Fruit fly (Drosophila melanogaster) whole organism, embryonic: ENCODE results near the gene CanB.

Experiments used
- CG10267 ChIP-seq: fragments of 200-800 bp; sonication (Bioruptor generic); optimal IDR thresholded peaks from 2 replicates; lab custom pipeline; 2018; ENCODE audit warnings: missing biosample characterization, mild to moderate bottlenecking, missing genetic modification characterization, moderate library complexity
- CG10979 ChIP-seq: fragments of 200-800 bp; sonication (Bioruptor generic); optimal IDR thresholded peaks from 2 replicates; lab custom pipeline; 2018; ENCODE audit warnings: missing biosample characterization, mild to moderate bottlenecking, missing genetic modification characterization, moderate library complexity
- CG11504 ChIP-seq: fragments of 200-800 bp; sonication (Bioruptor generic); optimal IDR thresholded peaks from 3 replicates; lab custom pipeline; 2019; ENCODE audit warnings: missing biosample characterization, mild to moderate bottlenecking, missing genetic modification characterization, moderate library complexity
- CG12744 ChIP-seq: fragments of 200-800 bp; sonication (Bioruptor generic); optimal IDR thresholded peaks from 2 replicates; lab custom pipeline; 2016; ENCODE audit warnings: missing biosample characterization, missing genetic modification characterization
- CG13775 ChIP-seq: fragments of 200-800 bp; sonication (Bioruptor generic); optimal IDR thresholded peaks from 3 replicates; lab custom pipeline; 2017; ENCODE audit warnings: missing biosample characterization, mild to moderate bottlenecking, missing genetic modification characterization
- CG14710 ChIP-seq: fragments of 200-800 bp; sonication (Bioruptor generic); optimal IDR thresholded peaks from 3 replicates; lab custom pipeline; 2019; ENCODE audit warnings: missing biosample characterization, mild to moderate bottlenecking, missing genetic modification characterization, moderate library complexity
- CG15269 ChIP-seq: fragments of 200-800 bp; sonication (Bioruptor generic); optimal IDR thresholded peaks from 2 replicates; lab custom pipeline; 2018; ENCODE audit warnings: missing biosample characterization, mild to moderate bottlenecking, missing genetic modification characterization, moderate library complexity
- CG15696 ChIP-seq: fragments of 200-800 bp; sonication (Bioruptor generic); optimal IDR thresholded peaks from 2 replicates; lab custom pipeline; 2019; ENCODE audit warnings: missing biosample characterization, mild to moderate bottlenecking, missing genetic modification characterization, moderate library complexity
- CG18599 ChIP-seq: fragments of 200-800 bp; sonication (Bioruptor generic); optimal IDR thresholded peaks from 3 replicates; lab custom pipeline; 2017; ENCODE audit warnings: missing biosample characterization, missing genetic modification characterization, mild to moderate bottlenecking, moderate library complexity, missing genetic modification reagents
- CG2120 ChIP-seq: fragments of 200-800 bp; sonication (Bioruptor generic); optimal IDR thresholded peaks from 3 replicates; lab custom pipeline; 2016; ENCODE audit warnings: missing biosample characterization, missing genetic modification characterization
- CG2678 ChIP-seq: fragments of 200-800 bp; sonication (Bioruptor generic); optimal IDR thresholded peaks from 3 replicates; lab custom pipeline; 2019; ENCODE audit warnings: missing biosample characterization, mild to moderate bottlenecking, missing genetic modification characterization, moderate library complexity
- CG30403 ChIP-seq: fragments of 200-800 bp; sonication (Bioruptor generic); optimal IDR thresholded peaks from 3 replicates; lab custom pipeline; 2016; ENCODE audit warnings: missing biosample characterization, missing genetic modification characterization
- CG43689 ChIP-seq: fragments of 200-800 bp; sonication (Bioruptor generic); IDR thresholded peaks from 2 replicates; pipeline ENCODE4 v1.3.6; 2022; ENCODE audit warnings: missing biosample characterization, missing genetic modification characterization
- CG4424 ChIP-seq: fragments of 200-800 bp; sonication (Bioruptor generic); optimal IDR thresholded peaks from 3 replicates; lab custom pipeline; 2016; ENCODE audit warnings: missing biosample characterization, missing genetic modification characterization
- CG7372 ChIP-seq: fragments of 200-800 bp; sonication (Bioruptor generic); IDR thresholded peaks from 2 replicates; pipeline ENCODE4 v1.3.6; 2022; ENCODE audit warnings: missing biosample characterization, missing genetic modification characterization
- CG7556 ChIP-seq: fragments of 200-800 bp; sonication (Bioruptor generic); optimal IDR thresholded peaks from 2 replicates; lab custom pipeline; 2017; ENCODE audit warnings: missing biosample characterization, mild to moderate bottlenecking, missing genetic modification characterization
- CG8089 ChIP-seq: fragments of 200-800 bp; sonication (Bioruptor generic); optimal IDR thresholded peaks from 3 replicates; lab custom pipeline; 2016; ENCODE audit warnings: missing biosample characterization, missing genetic modification characterization
- CG9727 ChIP-seq: fragments of 200-800 bp; sonication (Bioruptor generic); optimal IDR thresholded peaks from 3 replicates; lab custom pipeline; 2017; ENCODE audit warnings: missing biosample characterization, mild to moderate bottlenecking, missing genetic modification characterization
- CG9876 ChIP-seq: fragments of 200-800 bp; sonication (Bioruptor generic); optimal IDR thresholded peaks from 2 replicates; lab custom pipeline; 2016; ENCODE audit warnings: missing biosample characterization, missing genetic modification characterization
- Camta ChIP-seq: fragments of 200-800 bp; sonication (Bioruptor generic); optimal IDR thresholded peaks from 2 replicates; lab custom pipeline; 2016; ENCODE audit warnings: missing biosample characterization, missing genetic modification characterization
- CoRest ChIP-seq: fragments of 200-800 bp; sonication (Bioruptor generic); optimal IDR thresholded peaks from 3 replicates; lab custom pipeline; 2018; ENCODE audit warnings: missing biosample characterization, mild to moderate bottlenecking, missing genetic modification characterization, moderate library complexity
- Fer1 ChIP-seq: fragments of 200-800 bp; sonication (Bioruptor generic); optimal IDR thresholded peaks from 2 replicates; lab custom pipeline; 2017; ENCODE audit warnings: missing biosample characterization, mild to moderate bottlenecking, missing genetic modification characterization
- Hr51 ChIP-seq, 2 experiments: fragments of 200-800 bp; sonication (Bioruptor generic); optimal IDR thresholded peaks; 2 replicates in 1 of 2; 3 replicates in 1 of 2; lab custom pipeline; 2016 to 2018; ENCODE audit warnings: missing biosample characterization in 2 of 2, missing genetic modification characterization in 2 of 2, mild to moderate bottlenecking in 1 of 2, moderate library complexity in 1 of 2
- Med ChIP-seq: fragments of 200-800 bp; sonication (Bioruptor generic); peaks from one replicate; lab custom pipeline; 2016; ENCODE audit warnings: missing biosample characterization, missing genetic modification characterization, mild to moderate bottlenecking, inconsistent platforms, moderate library complexity
- Meics ChIP-seq: fragments of 200-800 bp; sonication (Bioruptor generic); optimal IDR thresholded peaks from 2 replicates; lab custom pipeline; 2017; ENCODE audit warnings: missing biosample characterization, mild to moderate bottlenecking, missing genetic modification characterization
- crc ChIP-seq: fragments of 200-800 bp; sonication (Bioruptor generic); optimal IDR thresholded peaks from 2 replicates; lab custom pipeline; 2016; ENCODE audit warnings: missing biosample characterization, missing genetic modification characterization
- danr ChIP-seq: fragments of 200-800 bp; sonication (Bioruptor generic); IDR thresholded peaks from 2 replicates; pipeline ENCODE4 v1.3.6; 2022; ENCODE audit warnings: missing biosample characterization, missing genetic modification characterization
- fd102C ChIP-seq: fragments of 200-800 bp; sonication (Bioruptor generic); optimal IDR thresholded peaks from 2 replicates; lab custom pipeline; 2018; ENCODE audit warnings: missing biosample characterization, mild to moderate bottlenecking, missing genetic modification characterization, moderate library complexity
- gem ChIP-seq: fragments of 200-800 bp; sonication (Bioruptor generic); optimal IDR thresholded peaks from 2 replicates; lab custom pipeline; 2019; ENCODE audit warnings: missing biosample characterization, mild to moderate bottlenecking, missing genetic modification characterization, moderate library complexity
- grau ChIP-seq: fragments of 200-800 bp; optimal IDR thresholded peaks from 3 replicates; lab custom pipeline; 2019; ENCODE audit warnings: missing biosample characterization, mild to moderate bottlenecking, missing genetic modification characterization, moderate library complexity
- ind ChIP-seq: fragments of 200-800 bp; sonication (Bioruptor generic); optimal IDR thresholded peaks from 3 replicates; lab custom pipeline; 2016; ENCODE audit warnings: missing biosample characterization, missing genetic modification characterization
- lilli ChIP-seq: fragments of 200-800 bp; sonication (Bioruptor generic); optimal IDR thresholded peaks from 3 replicates; lab custom pipeline; 2016; ENCODE audit warnings: missing biosample characterization, missing genetic modification characterization
- lola ChIP-seq, 3 experiments: fragments of >200 bp in 2 of 3; fragments of 200-800 bp in 1 of 3; sonication (Bioruptor generic) in 1 of 3; optimal IDR thresholded peaks; 2 replicates each; lab custom pipeline; 2017 to 2019; ENCODE audit warnings: missing biosample characterization in 3 of 3, missing genetic modification characterization in 3 of 3, mild to moderate bottlenecking in 1 of 3, moderate library complexity in 1 of 3
- lov ChIP-seq, 2 experiments: fragments of 200-800 bp in 1 of 2; fragments of >200 bp in 1 of 2; sonication (Bioruptor generic) in 1 of 2; IDR thresholded peaks in 1 of 2; optimal IDR thresholded peaks in 1 of 2; 2 replicates in 1 of 2; 3 replicates in 1 of 2; pipeline versions ENCODE4 v1.3.6 to Lab custom; 2017 to 2022; ENCODE audit warnings: missing biosample characterization in 1 of 2, missing genetic modification characterization in 1 of 2
- phol ChIP-seq: fragments of 200-800 bp; sonication (Bioruptor generic); optimal IDR thresholded peaks from 3 replicates; lab custom pipeline; 2018; ENCODE audit warnings: missing biosample characterization, mild to moderate bottlenecking, missing genetic modification characterization, moderate library complexity
- salm ChIP-seq: fragments of 200-800 bp; sonication (Bioruptor generic); optimal IDR thresholded peaks from 2 replicates; lab custom pipeline; 2018; ENCODE audit warnings: missing biosample characterization, mild to moderate bottlenecking, missing genetic modification characterization
- sens ChIP-seq: fragments of 200-800 bp; sonication (Bioruptor generic); peaks from one replicate; lab custom pipeline; 2016; ENCODE audit warnings: missing biosample characterization, missing genetic modification characterization
- sima ChIP-seq: fragments of 200-800 bp; sonication (Bioruptor generic); optimal IDR thresholded peaks from 2 replicates; lab custom pipeline; 2016; ENCODE audit warnings: missing biosample characterization, missing genetic modification characterization
- sqz ChIP-seq: fragments of 200-800 bp; sonication (Bioruptor generic); optimal IDR thresholded peaks from 3 replicates; lab custom pipeline; 2018; ENCODE audit warnings: missing biosample characterization, mild to moderate bottlenecking, missing genetic modification characterization
- stwl ChIP-seq: fragments of 200-800 bp; sonication (Bioruptor generic); optimal IDR thresholded peaks from 3 replicates; lab custom pipeline; 2018; ENCODE audit warnings: missing biosample characterization, mild to moderate bottlenecking, missing genetic modification characterization, moderate library complexity
- unpg ChIP-seq: fragments of 200-800 bp; sonication (Bioruptor generic); optimal IDR thresholded peaks from 3 replicates; lab custom pipeline; 2018; ENCODE audit warnings: missing biosample characterization, mild to moderate bottlenecking, missing genetic modification characterization, moderate library complexity
- zen ChIP-seq: fragments of 200-800 bp; sonication (Bioruptor generic); optimal IDR thresholded peaks from 3 replicates; lab custom pipeline; 2018; ENCODE audit warnings: missing biosample characterization, mild to moderate bottlenecking, missing genetic modification characterization, moderate library complexity

CanB gene

dm6 chrX:5358813-5359212 is 26.5 kb downstream of the CanB start:
- TF ChIP-seq CG4424 (GFP tag; lab: Kevin White, UChicago) (peak; percentile 14), CG2120 (peak; percentile 2), zen (peak; percentile 21), CG15269 (tag; lab: Kevin White, UChicago) (peak; percentile 7), grau (tag; lab: Kevin White, UChicago) (peak; percentile 21), lola (GFP tag; optimal IDR thresholded peaks at IDR 0.05; lab: Kevin White, UChicago) (no peak), crc (GFP tag; lab: Kevin White, UChicago) (no peak), CoRest (tag; lab: Kevin White, UChicago) (peak; percentile 41), CG12744 (GFP tag; lab: Kevin White, UChicago) (peak; percentile 10), CG2678 (peak; percentile 24), CG13775 (GFP tag; lab: Kevin White, UChicago) (peak; percentile 32), CG9876 (GFP tag; lab: Kevin White, UChicago) (no peak), lilli (peak; percentile 10), salm (no peak), fd102C (GFP tag; lab: Kevin White, UChicago) (peak; percentile 44), CG7556 (GFP tag; lab: Kevin White, UChicago) (peak; percentile 19), Hr51 (GFP tag; optimal IDR thresholded peaks at IDR 0.05; lab: Kevin White, UChicago) (peak in 1 of 2 experiments; percentile 24), lov (optimal IDR thresholded peaks at IDR 0.05; lab: Kevin White, UChicago) (no peak), lov (GFP tag; IDR thresholded peaks at IDR 0.05; lab: Robert Waterston, UW) (no peak), CG8089 (no peak), gem (tag; lab: Kevin White, UChicago) (peak; percentile 40), CG9727 (GFP tag; lab: Kevin White, UChicago) (peak; percentile 59), Meics (GFP tag; lab: Kevin White, UChicago) (peak; percentile 38), sens (peak; percentile 41), CG18599 (no peak), CG7372 (GFP tag; lab: Robert Waterston, UW) (peak; percentile 82), CG14710 (peak; percentile 4), phol (tag; lab: Kevin White, UChicago) (peak; percentile 29), Camta (GFP tag; lab: Kevin White, UChicago) (no peak), Fer1 (GFP tag; lab: Kevin White, UChicago) (no peak), CG10267 (tag; lab: Kevin White, UChicago) (peak; percentile 2), CG43689 (GFP tag; lab: Robert Waterston, UW) (no peak), ind (GFP tag; lab: Kevin White, UChicago) (peak; percentile 17), stwl (no peak), CG10979 (tag; lab: Kevin White, UChicago) (peak; percentile 69), sima (GFP tag; lab: Kevin White, UChicago) (no peak), danr (GFP tag; lab: Robert Waterston, UW) (no peak), Med (GFP tag; lab: Kevin White, UChicago) (peak; percentile 19), CG11504 (peak; percentile 34), sqz (no peak), CG30403 (GFP tag; lab: Kevin White, UChicago) (peak; percentile 35), unpg (GFP tag; lab: Kevin White, UChicago) (no peak), CG15696 (tag; lab: Kevin White, UChicago) (peak; percentile 3)
